Fruit fly (Drosophila melanogaster): ENCODE data around the gene mub.

Gene mub

dm6 chr3L:21828177-21828589 lies 16.4 kb upstream of the mub start, which contains the start of gene CG32448 (continued):
- TF ChIP-seq dsf (GFP tag; optimal IDR thresholded peaks at IDR 0.05; ENCODE audit: borderline replicate concordance) (no peak), usp (GFP tag; optimal IDR thresholded peaks at IDR 0.05) (no peak), sage (GFP tag; optimal IDR thresholded peaks at IDR 0.05) (no peak), ey (GFP tag; optimal IDR thresholded peaks at IDR 0.05) (peak; percentile 75), fru (GFP tag; optimal IDR thresholded peaks at IDR 0.05) (peak; percentile 57), woc (GFP tag; optimal IDR thresholded peaks at IDR 0.05) (peak; percentile 76), psq (GFP tag; optimal IDR thresholded peaks at IDR 0.05) (peak; percentile 25)

- TF ChIP-seq Hr78 (GFP tag; optimal IDR thresholded peaks at IDR 0.05) (no peak), OdsH (GFP tag; optimal IDR thresholded peaks at IDR 0.05) (no peak), dl (GFP tag; optimal IDR thresholded peaks at IDR 0.05; ENCODE audit: insufficient read depth in 1 of 2, partially characterized antibody in 2 of 2) (no peak), jim (GFP tag; optimal IDR thresholded peaks at IDR 0.05) (no peak), Myc (optimal IDR thresholded peaks at IDR 0.05) (no peak), psq (GFP tag; optimal IDR thresholded peaks at IDR 0.05) (no peak), sage (GFP tag; optimal IDR thresholded peaks at IDR 0.05) (no peak), sv (GFP tag; optimal IDR thresholded peaks at IDR 0.05) (no peak)
Measured at dm6 chr3L:21830125-21830524, 14.5 kb upstream of the mub start.

- no peak for TF ChIP-seq dl (GFP tag; optimal IDR thresholded peaks at IDR 0.05; ENCODE audit: insufficient read depth in 1 of 2, partially characterized antibody in 2 of 2)
- peak; percentile 63 for TF ChIP-seq OdsH (GFP tag; optimal IDR thresholded peaks at IDR 0.05)
- no peak for TF ChIP-seq Mio (GFP tag; optimal IDR thresholded peaks at IDR 0.05)
- TF ChIP-seq dmrt93B (GFP tag; optimal IDR thresholded peaks at IDR 0.05) = no peak
- peak; percentile 82 for TF ChIP-seq rgr (GFP tag; optimal IDR thresholded peaks at IDR 0.05)
- peak; percentile 70 for TF ChIP-seq HLH106 (tag; optimal IDR thresholded peaks at IDR 0.05)
- TF ChIP-seq Rel (GFP tag; optimal IDR thresholded peaks at IDR 0.05) = no peak
- peak; percentile 64 for TF ChIP-seq Rel (tag; optimal IDR thresholded peaks at IDR 0.05)
- no peak for TF ChIP-seq GATAd (GFP tag; optimal IDR thresholded peaks at IDR 0.05)
- peak; percentile 26 for TF ChIP-seq N (GFP tag; optimal IDR thresholded peaks at IDR 0.05)
- peak; percentile 40 for TF ChIP-seq CG9705 (GFP tag; optimal IDR thresholded peaks at IDR 0.05)
- peak; percentile 64 for TF ChIP-seq psq (GFP tag; optimal IDR thresholded peaks at IDR 0.05)
- peak; percentile 53 for TF ChIP-seq br (GFP tag; optimal IDR thresholded peaks at IDR 0.05)
- TF ChIP-seq sv (GFP tag; optimal IDR thresholded peaks at IDR 0.05) = peak; percentile 57
- TF ChIP-seq foxo (GFP tag; optimal IDR thresholded peaks at IDR 0.05) = peak in 1 of 2 experiments; percentile 80
- TF ChIP-seq tai (GFP tag; optimal IDR thresholded peaks at IDR 0.05) = no peak
- TF ChIP-seq Hr83 (GFP tag; optimal IDR thresholded peaks at IDR 0.05; ENCODE audit: poor library complexity, severe bottlenecking) = peak; percentile 90
- peak; percentile 52 for TF ChIP-seq Sp1 (GFP tag; optimal IDR thresholded peaks at IDR 0.05)
- peak; percentile 67 for TF ChIP-seq h (GFP tag; optimal IDR thresholded peaks at IDR 0.05)
- peak; percentile 69 for TF ChIP-seq Myc (optimal IDR thresholded peaks at IDR 0.05)
- peak; percentile 38 for TF ChIP-seq jim (GFP tag; optimal IDR thresholded peaks at IDR 0.05)
- peak; percentile 62 for TF ChIP-seq ey (GFP tag; optimal IDR thresholded peaks at IDR 0.05)
Measured at dm6 chr3L:21832203-21833160, 12.1 kb upstream of the mub start, which contains the start of the genes CG7148 and Nopp140. Gene CG7148, minus strand, starts transcription at chr3L:21832253. Gene Nopp140, plus strand, starts transcription at chr3L:21832774.

- TF ChIP-seq Dfd (GFP tag; optimal IDR thresholded peaks at IDR 0.05) (peak; percentile 43), jim (GFP tag; optimal IDR thresholded peaks at IDR 0.05) (no peak)
Measured at dm6 chr3L:21835569-21835968, 9.0 kb upstream of the mub start.

Measured in whole organism, wandering third instar larva.